Worm (Caenorhabditis elegans) whole organism, late embryonic: ENCODE data around the gene fipr-28.

Source experiments
- F13H6.1 ChIP-seq: sonication (generic microtip); optimal IDR thresholded peaks from 2 replicates; lab custom pipeline; 2016; ENCODE audit warnings: missing genetic modification characterization, missing compliant biosample characterization
- ceh-31 ChIP-seq: sonication (generic microtip); optimal IDR thresholded peaks from 2 replicates; lab custom pipeline; 2016; ENCODE audit warnings: missing genetic modification characterization, missing compliant biosample characterization
- elt-2 ChIP-seq: sonication (generic microtip); optimal IDR thresholded peaks from 2 replicates; lab custom pipeline; 2016; ENCODE audit warnings: missing genetic modification reagents, missing genetic modification characterization, missing compliant biosample characterization
- fax-1 ChIP-seq: sonication (generic microtip); optimal IDR thresholded peaks from 2 replicates; lab custom pipeline; 2016; ENCODE audit warnings: missing genotype, missing genetic modification characterization, missing compliant biosample characterization
- fkh-10 ChIP-seq: fragments of 150-350 bp; optimal IDR thresholded peaks from 2 replicates; lab custom pipeline; 2014; ENCODE audit warnings: missing biosample characterization, missing genetic modification reagents, missing genetic modification characterization
- npax-4 ChIP-seq: sonication (generic microtip); optimal IDR thresholded peaks from 2 replicates; lab custom pipeline; 2016; ENCODE audit warnings: missing genetic modification characterization, missing compliant biosample characterization
- pha-4 ChIP-seq: fragments of 150-350 bp; optimal IDR thresholded peaks from 2 replicates; lab custom pipeline; 2018; ENCODE audit warnings: missing biosample characterization, missing genetic modification reagents, missing genetic modification characterization
- rnt-1 ChIP-seq: sonication (generic microtip); optimal IDR thresholded peaks from 2 replicates; lab custom pipeline; 2016; ENCODE audit warnings: missing genetic modification characterization, missing compliant biosample characterization
- unc-42 ChIP-seq: sonication (generic microtip); optimal IDR thresholded peaks from 2 replicates; lab custom pipeline; 2016; ENCODE audit warnings: missing genotype, missing genetic modification characterization, missing compliant biosample characterization

DNA sequence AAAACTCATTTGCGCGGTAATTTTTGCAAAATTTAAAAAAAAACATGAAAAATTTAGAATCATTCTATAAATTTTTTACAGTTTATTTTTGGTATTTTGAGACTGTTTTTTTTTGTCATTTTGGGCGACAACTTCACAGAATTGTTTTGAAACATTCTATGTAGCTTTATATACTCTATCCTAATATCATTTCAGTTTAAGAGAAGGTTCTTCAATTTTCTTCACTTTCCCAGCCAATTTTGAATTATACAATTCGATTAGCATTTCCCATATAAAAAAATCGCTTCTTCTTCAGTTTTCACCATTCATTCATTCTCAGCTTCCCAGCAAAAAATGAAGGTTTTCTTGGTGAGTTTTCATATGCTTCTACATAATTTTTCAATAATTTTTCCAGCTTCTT lies at the start of gene fipr-28:
- TF ChIP-seq fkh-10, result no peak
- no peak for TF ChIP-seq pha-4 (tag; lab: Kevin White, UChicago)
- no peak for TF ChIP-seq elt-2
- TF ChIP-seq ceh-31 (tag; lab: Kevin White, UChicago), result no peak
- no peak for TF ChIP-seq fax-1 (tag; lab: Kevin White, UChicago)
- TF ChIP-seq npax-4 (tag; lab: Kevin White, UChicago), result no peak
- TF ChIP-seq F13H6.1 (tag; lab: Kevin White, UChicago), result no peak
- TF ChIP-seq rnt-1 (tag; lab: Kevin White, UChicago), result no peak
- TF ChIP-seq unc-42 (tag; lab: Kevin White, UChicago), result no peak
